Fruit fly (Drosophila melanogaster) S2 (cell line): ENCODE measurements around the gene snz.

ENCODE experiments used
- CG8478 ChIP-seq: fragments of >200 bp; optimal IDR thresholded peaks from 2 replicates; lab custom pipeline; 2018
- CTCF ChIP-seq, 2 experiments: fragments of >200 bp; optimal IDR thresholded peaks; 2 replicates each; lab custom pipeline; 2018

Gene snz

DNA sequence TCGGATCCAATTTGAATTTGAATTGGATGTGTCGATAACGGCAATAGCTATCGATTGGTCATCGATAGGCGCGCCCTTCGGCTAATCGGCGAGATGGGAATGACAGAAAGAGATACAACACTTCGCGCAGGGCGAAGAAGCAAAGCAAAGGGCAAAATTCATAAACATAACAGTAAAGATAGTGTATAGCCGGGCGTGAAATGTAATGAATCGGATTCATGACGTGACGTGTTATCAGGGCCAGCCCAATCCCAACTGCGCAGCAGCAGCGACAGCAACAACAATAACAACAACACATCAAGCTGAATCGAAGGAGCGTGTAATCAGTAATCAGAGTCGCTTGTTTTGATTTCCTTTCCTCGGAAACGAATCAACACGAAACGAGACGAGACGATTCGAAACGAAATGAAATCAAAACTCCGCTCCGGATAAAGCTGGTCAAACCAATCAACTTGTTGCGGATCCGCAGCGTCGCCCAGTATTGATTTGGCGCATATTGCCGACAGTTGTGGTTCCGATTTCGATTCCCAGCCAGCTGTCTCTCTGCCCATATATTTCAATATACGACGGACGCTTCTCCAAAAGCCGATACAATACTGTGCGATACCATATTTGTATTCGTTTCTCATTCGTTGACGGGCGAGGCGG, at the start of gene snz:
TSS of gene snz (plus strand) at position 107 of the 648 bp plus-strand sequence.
- no peak for TF ChIP-seq CTCF (optimal IDR thresholded peaks at IDR 0.05; lab: Kevin White, UChicago)
- no peak for TF ChIP-seq CG8478 (lab: Kevin White, UChicago)

DNA sequence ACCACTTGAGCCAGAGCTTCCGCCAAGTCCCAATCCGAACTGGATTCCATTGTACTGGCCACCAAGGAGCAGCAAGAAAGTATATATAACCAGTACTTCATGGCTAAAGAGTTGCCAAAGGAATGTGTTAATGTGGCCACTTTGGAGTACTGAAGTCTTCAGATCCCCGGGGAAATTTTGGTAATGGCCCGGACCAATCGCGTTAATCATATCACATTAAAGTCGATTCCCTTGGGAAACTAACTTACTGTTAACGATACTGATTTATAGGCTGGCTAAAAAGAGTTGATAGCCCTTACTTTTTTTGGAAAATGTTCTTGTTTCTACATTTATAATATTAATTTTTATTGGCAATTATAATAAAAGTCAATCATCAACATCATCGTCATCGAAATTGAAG, 45.0 kb upstream of the snz start, which contains the start of gene Ir7b:
TSS of gene Ir7b (minus strand) at position 101 of the 400 bp plus-strand sequence.
- TF ChIP-seq CTCF (optimal IDR thresholded peaks at IDR 0.05; lab: Kevin White, UChicago) (no peak), CG8478 (lab: Kevin White, UChicago) (no peak)

- TF ChIP-seq CG8478 (lab: Kevin White, UChicago) (no peak), CTCF (optimal IDR thresholded peaks at IDR 0.05; lab: Kevin White, UChicago) (no peak)
Measured at dm6 chrX:7873172-7873930, 38.5 kb upstream of the snz start, which contains the start of gene dec. Gene dec, minus strand, starts transcription at chrX:7873222.

DNA sequence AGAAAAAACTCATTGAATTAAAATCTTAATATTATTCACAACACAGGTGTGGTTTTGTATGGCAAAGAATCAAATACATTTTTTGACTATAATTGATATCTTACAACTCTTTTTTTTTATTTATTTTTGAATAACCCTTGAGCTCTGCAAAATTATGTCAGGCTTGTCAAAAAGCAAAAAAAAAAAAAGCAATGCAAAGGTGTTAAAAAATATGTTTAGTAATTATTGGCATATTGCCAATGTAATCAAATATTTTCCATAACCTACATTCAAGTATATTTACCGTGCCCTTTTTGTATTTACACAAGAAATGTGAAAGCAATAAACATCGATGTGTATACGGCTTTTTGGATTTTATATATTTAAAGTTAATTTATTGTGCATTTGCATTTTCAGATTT, 37.8 kb upstream of the snz start, which contains the start of gene Ir7c:
TSS of gene Ir7c (plus strand) at position 301 of the 400 bp plus-strand sequence.
- TF ChIP-seq CTCF (optimal IDR thresholded peaks at IDR 0.05; lab: Kevin White, UChicago) (no peak), CG8478 (lab: Kevin White, UChicago) (no peak)

dm6 chrX:7878736-7879135, 33.2 kb upstream of the snz start, which contains the start of gene Ir7d:
Gene Ir7d, minus strand, starts transcription at chrX:7878836.
- TF ChIP-seq CTCF (optimal IDR thresholded peaks at IDR 0.05; lab: Kevin White, UChicago) (no peak), CG8478 (lab: Kevin White, UChicago) (no peak)

DNA sequence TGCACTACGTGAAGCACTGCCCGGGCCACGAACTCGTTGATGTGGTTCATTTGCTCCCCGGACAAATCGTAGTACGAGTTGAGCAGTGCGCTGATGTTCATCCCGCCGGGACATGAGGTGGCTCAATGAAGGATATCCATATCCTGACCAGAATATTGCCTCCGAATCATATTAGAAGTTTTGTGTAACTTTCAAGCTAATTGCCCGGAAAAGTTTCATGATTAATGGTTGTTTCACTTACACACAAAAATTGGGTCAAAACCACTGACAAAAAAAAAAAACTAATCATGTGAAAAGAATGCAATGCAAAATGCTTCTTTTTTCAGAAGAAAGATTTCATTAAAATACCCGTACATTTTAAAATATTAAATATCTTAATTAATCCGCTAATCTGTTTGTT, 30.3 kb upstream of the snz start, which contains the start of gene Ir7e:
TSS of gene Ir7e (minus strand) at position 101 of the 400 bp plus-strand sequence.
- TF ChIP-seq CG8478 (lab: Kevin White, UChicago), result no peak
- no peak for TF ChIP-seq CTCF (optimal IDR thresholded peaks at IDR 0.05; lab: Kevin White, UChicago)

DNA sequence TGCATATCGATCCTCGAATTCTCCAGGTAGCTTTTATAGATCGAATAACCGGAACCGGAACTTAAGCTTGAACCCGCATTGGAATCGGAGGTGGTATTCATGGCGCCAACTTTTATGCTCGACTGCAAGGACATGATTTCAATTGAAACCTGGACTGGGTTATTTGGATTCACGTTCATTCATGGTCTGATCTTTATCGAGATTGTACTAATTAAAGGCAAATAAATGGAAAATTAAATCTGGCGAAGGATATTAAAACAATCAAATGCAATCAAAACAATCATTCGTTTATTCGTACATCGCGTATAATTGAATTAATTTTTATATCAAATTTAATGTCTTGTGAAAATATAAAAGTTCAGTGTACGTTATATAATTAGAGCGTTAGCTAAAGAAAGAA, 28.0 kb upstream of the snz start, which contains the start of gene Ir7f:
TSS of gene Ir7f (minus strand) at position 101 of the 400 bp plus-strand sequence.
- no peak for TF ChIP-seq CTCF (optimal IDR thresholded peaks at IDR 0.05; lab: Kevin White, UChicago)
- TF ChIP-seq CG8478 (lab: Kevin White, UChicago), result no peak

dm6 chrX:7884360-7884759, 27.5 kb upstream of the snz start, which contains the start of gene Ir7g:
Gene Ir7g, plus strand, starts transcription at chrX:7884660.
- no peak for TF ChIP-seq CTCF (optimal IDR thresholded peaks at IDR 0.05; lab: Kevin White, UChicago)
- TF ChIP-seq CG8478 (lab: Kevin White, UChicago), result no peak

dm6 chrX:7888386-7889024, 23.4 kb upstream of the snz start, which contains the start of gene Acat1:
Gene Acat1, minus strand, starts transcription at chrX:7888785.
- TF ChIP-seq CG8478 (lab: Kevin White, UChicago), result no peak
- TF ChIP-seq CTCF (optimal IDR thresholded peaks at IDR 0.05; lab: Kevin White, UChicago), result no peak

DNA sequence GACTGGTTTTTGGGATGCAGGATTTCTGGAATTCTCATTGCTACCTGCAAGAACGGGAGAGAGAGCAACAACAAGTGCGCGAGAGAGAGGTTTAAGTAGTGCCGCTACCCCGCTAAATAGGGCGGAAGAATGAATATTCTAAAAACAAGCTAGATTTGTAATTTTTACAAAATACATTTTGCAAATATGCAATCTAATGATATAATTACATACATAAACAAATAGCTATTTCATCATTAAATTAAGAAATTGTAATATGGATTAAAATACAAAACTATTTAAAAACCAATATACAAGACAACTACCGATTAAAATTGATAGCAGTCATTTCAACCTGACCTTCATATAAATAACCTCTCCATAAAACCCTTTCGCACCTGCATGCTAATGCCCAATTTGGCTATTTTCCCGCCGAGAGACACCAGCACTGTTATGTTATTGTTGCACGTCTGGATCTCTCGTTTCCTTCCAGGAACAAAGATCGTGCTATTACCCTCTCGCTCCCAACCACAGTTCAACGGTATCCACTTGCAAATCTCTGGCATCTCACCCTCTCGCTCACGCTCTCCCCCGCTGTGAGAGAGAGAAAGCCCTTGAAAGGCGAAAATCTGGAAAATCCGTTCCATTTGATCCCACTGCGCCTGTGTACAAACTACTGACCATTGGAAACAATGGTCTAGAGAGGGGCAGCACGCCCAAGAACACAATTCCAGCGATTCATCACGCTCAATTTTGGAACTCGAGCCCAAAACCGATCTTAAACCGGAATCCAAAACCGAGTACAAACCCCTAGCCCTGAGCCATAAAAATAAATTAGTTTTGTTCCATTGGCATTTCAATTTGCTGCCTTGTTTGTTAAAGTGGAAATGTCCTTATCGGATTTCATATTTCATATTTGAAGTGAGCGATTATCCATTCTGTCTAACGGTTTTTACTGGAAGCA, 20.0 kb upstream of the snz start, which contains the start of gene Nek2:
TSS of gene Nek2 (minus strand) at position 51 of the 943 bp plus-strand sequence.
- TF ChIP-seq CTCF (optimal IDR thresholded peaks at IDR 0.05; lab: Kevin White, UChicago) (no peak), CG8478 (lab: Kevin White, UChicago) (no peak)

DNA sequence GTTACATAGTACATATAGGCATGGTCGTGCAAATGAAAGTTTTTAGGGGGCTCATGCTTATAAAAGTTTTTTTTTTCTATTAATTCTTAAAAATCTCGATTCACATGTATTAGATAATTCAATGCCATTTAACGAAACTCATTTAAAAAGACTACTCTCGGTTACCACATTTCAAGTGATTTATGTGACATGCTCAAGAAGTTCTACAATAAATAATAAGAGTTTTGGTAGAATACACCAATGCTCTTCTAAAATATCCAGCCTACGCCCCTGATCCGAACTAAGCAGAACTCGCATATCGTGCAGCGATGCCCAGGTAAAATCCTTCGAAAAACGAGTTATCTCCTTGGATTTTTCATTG, 19.4 kb upstream of the snz start:
- TF ChIP-seq CTCF (optimal IDR thresholded peaks at IDR 0.05; lab: Kevin White, UChicago) (no peak), CG8478 (lab: Kevin White, UChicago) (no peak)

DNA sequence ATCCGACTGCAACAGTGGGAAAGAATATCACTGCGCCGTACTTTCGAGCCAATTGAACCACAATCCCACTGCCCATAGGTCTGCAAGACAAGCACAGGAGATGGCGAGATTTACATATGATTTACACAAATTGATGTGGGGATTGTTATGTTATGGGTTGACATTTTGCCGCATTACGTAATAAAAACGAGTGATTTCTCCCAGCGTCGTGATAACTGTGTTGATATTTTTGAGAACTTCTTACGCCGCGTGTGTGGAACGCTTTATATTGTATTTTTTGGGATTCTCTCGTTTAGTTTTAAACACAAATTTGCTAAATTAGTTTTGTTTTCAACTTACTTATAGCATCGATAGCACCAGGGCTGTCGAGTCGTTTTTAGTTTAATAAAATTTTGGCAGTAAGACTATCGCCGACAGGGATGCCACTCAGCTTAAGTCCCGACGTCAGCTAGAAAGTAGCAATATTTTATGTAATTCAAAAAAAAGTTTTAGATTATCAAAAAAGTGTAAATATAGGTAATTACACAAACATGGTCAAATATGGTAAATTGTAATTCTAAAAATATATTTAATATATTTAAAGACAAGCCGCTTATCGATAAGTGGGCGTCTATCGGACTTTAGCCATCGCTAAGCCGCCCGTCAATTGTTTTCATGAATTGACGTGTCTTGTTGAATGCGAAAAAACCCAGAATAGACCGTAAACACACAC, 18.3 kb upstream of the snz start, which contains the start of the genes CG45089, ND-MNLL and p115:
TSS of gene CG45089 (minus strand) at position 388 of the 712 bp plus-strand sequence.
TSS of gene ND-MNLL (minus strand) at position 388 of the 712 bp plus-strand sequence.
TSS of gene p115 (plus strand) at position 621 of the 712 bp plus-strand sequence.
- TF ChIP-seq CTCF (optimal IDR thresholded peaks at IDR 0.05; lab: Kevin White, UChicago), result no peak
- no peak for TF ChIP-seq CG8478 (lab: Kevin White, UChicago)
